Worm (Caenorhabditis elegans) whole organism, early embryonic: ENCODE data around the gene fbxa-192.

Experiments
- B0310.2 ChIP-seq: sonication (generic microtip); optimal IDR thresholded peaks from 2 replicates; lab custom pipeline; 2016; ENCODE audit warnings: mild to moderate bottlenecking, missing genetic modification characterization, missing compliant biosample characterization
- F13C5.2 ChIP-seq: sonication (generic microtip); optimal IDR thresholded peaks from 2 replicates; lab custom pipeline; 2017; ENCODE audit warnings: mild to moderate bottlenecking, missing genetic modification characterization, inconsistent platforms, missing compliant biosample characterization
- aly-1 ChIP-seq: sonication (generic microtip); optimal IDR thresholded peaks from 2 replicates; lab custom pipeline; 2016; ENCODE audit warnings: missing genetic modification characterization, missing compliant biosample characterization
- ama-1 ChIP-seq: fragments of 150-350 bp; optimal IDR thresholded peaks from 2 replicates; lab custom pipeline; 2014
- ceh-36 ChIP-seq: sonication (generic microtip); optimal IDR thresholded peaks from 2 replicates; lab custom pipeline; 2016; ENCODE audit warnings: missing genetic modification characterization, inconsistent platforms, missing compliant biosample characterization
- ets-7 ChIP-seq: sonication (generic microtip); optimal IDR thresholded peaks from 2 replicates; lab custom pipeline; 2016; ENCODE audit warnings: missing genotype, missing genetic modification characterization, missing compliant biosample characterization
- flt-1 ChIP-seq: fragments of 200-800 bp; sonication (Bioruptor generic); IDR thresholded peaks from 2 replicates; pipeline ENCODE4 v1.3.6; 2022; ENCODE audit warnings: missing genetic modification characterization, missing compliant biosample characterization
- hmbx-1 ChIP-seq: sonication (generic microtip); optimal IDR thresholded peaks from 2 replicates; lab custom pipeline; 2016; ENCODE audit warnings: mild to moderate bottlenecking, missing genetic modification characterization, missing compliant biosample characterization
- hmg-4 ChIP-seq: fragments of 200-800 bp; sonication (Bioruptor generic); optimal IDR thresholded peaks from 2 replicates; lab custom pipeline; 2018; ENCODE audit warnings: mild to moderate bottlenecking, missing genetic modification characterization, missing compliant biosample characterization
- hnd-1 ChIP-seq: sonication (generic microtip); optimal IDR thresholded peaks from 2 replicates; lab custom pipeline; 2016; ENCODE audit warnings: missing genetic modification characterization, missing compliant biosample characterization
- pes-1 ChIP-seq: fragments of 200-800 bp; sonication (Bioruptor generic); IDR thresholded peaks from 2 replicates; pipeline ENCODE4 v1.3.6; 2022; ENCODE audit warnings: missing genetic modification reagents, missing genetic modification characterization, missing compliant biosample characterization
- scrt-1 ChIP-seq: fragments of 200-800 bp; sonication (Bioruptor generic); IDR thresholded peaks from 2 replicates; pipeline ENCODE4 v1.3.6; 2022; ENCODE audit warnings: missing genetic modification characterization, missing compliant biosample characterization
- sea-1 ChIP-seq: fragments of 200-800 bp; sonication (Bioruptor generic); conservative IDR thresholded peaks from 2 replicates; pipeline ENCODE4 v1.3.6; 2022; ENCODE audit warnings: missing genetic modification characterization, missing compliant biosample characterization
- tbx-11 ChIP-seq: fragments of 200-800 bp; sonication (Bioruptor generic); IDR thresholded peaks from 2 replicates; pipeline ENCODE4 v1.3.6; 2022; ENCODE audit warnings: missing genetic modification characterization, missing compliant biosample characterization
- tbx-37 ChIP-seq: fragments of 200-800 bp; sonication (Bioruptor generic); conservative IDR thresholded peaks from 2 replicates; pipeline ENCODE4 v1.3.6; 2022; ENCODE audit warnings: missing genetic modification reagents, missing genetic modification characterization, missing compliant biosample characterization
- tra-4 ChIP-seq: sonication (generic microtip); optimal IDR thresholded peaks from 2 replicates; lab custom pipeline; 2017; ENCODE audit warnings: missing genetic modification characterization, missing compliant biosample characterization

fbxa-192 gene

ce11 chrV:17673343-17673742 lies 23.0 kb upstream of the fbxa-192 start, which contains the start of gene str-93:
TSS of gene str-93 (minus strand) at chrV:17673443.
- TF ChIP-seq ceh-36 (no peak), tbx-37 (GFP tag; lab: Robert Waterston, UW) (no peak), tbx-11 (GFP tag; lab: Robert Waterston, UW) (no peak), ets-7 (tag; lab: Kevin White, UChicago) (no peak), hnd-1 (tag; lab: Kevin White, UChicago) (no peak), F13C5.2 (no peak), hmbx-1 (tag; lab: Kevin White, UChicago) (no peak), sea-1 (GFP tag; lab: Robert Waterston, UW) (no peak), aly-1 (tag; lab: Kevin White, UChicago) (no peak), hmg-4 (GFP tag; lab: Kevin White, UChicago) (no peak), ama-1 (lab: Kevin White, UChicago) (no peak), pes-1 (GFP tag; lab: Robert Waterston, UW) (no peak), tra-4 (tag; lab: Kevin White, UChicago) (no peak)

ce11 chrV:17668531-17668930 lies 18.2 kb upstream of the fbxa-192 start, which contains the start of gene str-89:
TSS of gene str-89 (plus strand) at chrV:17668831.
- no peak for TF ChIP-seq tbx-37 (GFP tag; lab: Robert Waterston, UW)
- no peak for TF ChIP-seq ama-1 (lab: Kevin White, UChicago)
- no peak for TF ChIP-seq B0310.2 (tag; lab: Kevin White, UChicago)
- TF ChIP-seq F13C5.2, result no peak
- TF ChIP-seq scrt-1 (GFP tag; lab: Robert Waterston, UW), result no peak
- no peak for TF ChIP-seq tbx-11 (GFP tag; lab: Robert Waterston, UW)
- no peak for TF ChIP-seq aly-1 (tag; lab: Kevin White, UChicago)
- TF ChIP-seq pes-1 (GFP tag; lab: Robert Waterston, UW), result no peak
- TF ChIP-seq tra-4 (tag; lab: Kevin White, UChicago), result no peak
- TF ChIP-seq ceh-36, result no peak
- TF ChIP-seq hmbx-1 (tag; lab: Kevin White, UChicago), result no peak
- no peak for TF ChIP-seq flt-1
- no peak for TF ChIP-seq hnd-1 (tag; lab: Kevin White, UChicago)
- no peak for TF ChIP-seq sea-1 (GFP tag; lab: Robert Waterston, UW)

ce11 chrV:17667676-17668075 lies 17.3 kb upstream of the fbxa-192 start, which contains the start of gene F59A1.12:
TSS of gene F59A1.12 (minus strand) at chrV:17667776.
- TF ChIP-seq tbx-37 (GFP tag; lab: Robert Waterston, UW), result no peak
- TF ChIP-seq ama-1 (lab: Kevin White, UChicago), result no peak
- no peak for TF ChIP-seq flt-1
- no peak for TF ChIP-seq sea-1 (GFP tag; lab: Robert Waterston, UW)
- no peak for TF ChIP-seq aly-1 (tag; lab: Kevin White, UChicago)
- TF ChIP-seq ceh-36, result no peak
- no peak for TF ChIP-seq pes-1 (GFP tag; lab: Robert Waterston, UW)
- TF ChIP-seq B0310.2 (tag; lab: Kevin White, UChicago), result no peak
- TF ChIP-seq tbx-11 (GFP tag; lab: Robert Waterston, UW), result no peak
- TF ChIP-seq hnd-1 (tag; lab: Kevin White, UChicago), result no peak
- no peak for TF ChIP-seq scrt-1 (GFP tag; lab: Robert Waterston, UW)
- TF ChIP-seq tra-4 (tag; lab: Kevin White, UChicago), result no peak
- TF ChIP-seq F13C5.2, result no peak
- no peak for TF ChIP-seq hmbx-1 (tag; lab: Kevin White, UChicago)
- no peak for TF ChIP-seq ets-7 (tag; lab: Kevin White, UChicago)

ce11 chrV:17665906-17666305 lies 15.6 kb upstream of the fbxa-192 start, which contains the start of gene F59A1.11:
TSS of gene F59A1.11 (minus strand) at chrV:17666006.
- TF ChIP-seq B0310.2 (tag; lab: Kevin White, UChicago), result no peak
- TF ChIP-seq tra-4 (tag; lab: Kevin White, UChicago), result no peak
- TF ChIP-seq tbx-37 (GFP tag; lab: Robert Waterston, UW), result no peak
- no peak for TF ChIP-seq scrt-1 (GFP tag; lab: Robert Waterston, UW)
- TF ChIP-seq flt-1, result no peak
- TF ChIP-seq ceh-36, result no peak
- TF ChIP-seq ama-1 (lab: Kevin White, UChicago), result no peak

ce11 chrV:17664367-17664766 lies 14.0 kb upstream of the fbxa-192 start:
- no peak for TF ChIP-seq ama-1 (lab: Kevin White, UChicago)
- TF ChIP-seq sea-1 (GFP tag; lab: Robert Waterston, UW), result 0 out of 2 replicates have a peak, but pooled peaks have one; percentile 25
- TF ChIP-seq tbx-37 (GFP tag; lab: Robert Waterston, UW), result no peak
- no peak for TF ChIP-seq hmg-4 (GFP tag; lab: Kevin White, UChicago)

ce11 chrV:17662260-17662659 lies 11.9 kb upstream of the fbxa-192 start:
- TF ChIP-seq sea-1 (GFP tag; lab: Robert Waterston, UW) (no peak), flt-1 (no peak), hnd-1 (tag; lab: Kevin White, UChicago) (no peak), ama-1 (lab: Kevin White, UChicago) (no peak), tbx-37 (GFP tag; lab: Robert Waterston, UW) (no peak), B0310.2 (tag; lab: Kevin White, UChicago) (no peak), aly-1 (tag; lab: Kevin White, UChicago) (no peak), hmg-4 (GFP tag; lab: Kevin White, UChicago) (no peak), hmbx-1 (tag; lab: Kevin White, UChicago) (no peak), scrt-1 (GFP tag; lab: Robert Waterston, UW) (no peak), F13C5.2 (no peak), tra-4 (tag; lab: Kevin White, UChicago) (no peak)

- TF ChIP-seq scrt-1 (GFP tag; lab: Robert Waterston, UW) (no peak), hnd-1 (tag; lab: Kevin White, UChicago) (no peak), pes-1 (GFP tag; lab: Robert Waterston, UW) (no peak), tra-4 (tag; lab: Kevin White, UChicago) (no peak), ceh-36 (no peak), sea-1 (GFP tag; lab: Robert Waterston, UW) (no peak), B0310.2 (tag; lab: Kevin White, UChicago) (no peak), hmg-4 (GFP tag; lab: Kevin White, UChicago) (no peak), tbx-37 (GFP tag; lab: Robert Waterston, UW) (no peak), ets-7 (tag; lab: Kevin White, UChicago) (no peak), flt-1 (no peak), tbx-11 (GFP tag; lab: Robert Waterston, UW) (no peak), aly-1 (tag; lab: Kevin White, UChicago) (no peak), hmbx-1 (tag; lab: Kevin White, UChicago) (no peak)
Observed at ce11 chrV:17660003-17660402, 9.7 kb upstream of the fbxa-192 start, which contains the start of gene dgat-2. TSS of gene dgat-2 (plus strand) at chrV:17660303.
